Fruit fly (Drosophila melanogaster) whole organism, embryonic: ENCODE results near the gene CG18577.
A peak's percentile ranks its signal among the peaks of the same experiment; 100 is the strongest.

Source experiments
- BEAF-32 ChIP-seq: fragments of 200-800 bp; sonication (Bioruptor generic); optimal IDR thresholded peaks from 3 replicates; lab custom pipeline; 2017; ENCODE audit warnings: missing biosample characterization, missing genetic modification characterization, mild to moderate bottlenecking, moderate library complexity, missing genetic modification reagents
- CG1024 ChIP-seq: fragments of 200-800 bp; sonication (Bioruptor generic); IDR thresholded peaks from 2 replicates; pipeline ENCODE4 v1.3.6; 2022; ENCODE audit warnings: missing biosample characterization, missing genetic modification characterization
- CG11560 ChIP-seq: fragments of 200-800 bp; sonication (Bioruptor generic); IDR thresholded peaks from 3 replicates; pipeline ENCODE4 v1.3.6; 2022; ENCODE audit warnings: missing biosample characterization, missing genetic modification characterization
- CG13775 ChIP-seq: fragments of 200-800 bp; sonication (Bioruptor generic); optimal IDR thresholded peaks from 3 replicates; lab custom pipeline; 2017; ENCODE audit warnings: missing biosample characterization, mild to moderate bottlenecking, missing genetic modification characterization
- CG14710 ChIP-seq: fragments of 200-800 bp; sonication (Bioruptor generic); optimal IDR thresholded peaks from 3 replicates; lab custom pipeline; 2019; ENCODE audit warnings: missing biosample characterization, mild to moderate bottlenecking, missing genetic modification characterization, moderate library complexity
- CG14860 ChIP-seq: fragments of 200-800 bp; sonication (Bioruptor generic); IDR thresholded peaks from 3 replicates; pipeline ENCODE4 v1.3.6; 2022; ENCODE audit warnings: missing biosample characterization, missing genetic modification characterization; ENCODE audit not compliant: partially characterized antibody
- CG1529 ChIP-seq: fragments of 200-800 bp; sonication (Bioruptor generic); optimal IDR thresholded peaks from 3 replicates; lab custom pipeline; 2018; ENCODE audit warnings: missing biosample characterization, missing genetic modification characterization
- CG17359 ChIP-seq: fragments of 200-800 bp; sonication (Bioruptor generic); optimal IDR thresholded peaks from 3 replicates; lab custom pipeline; 2018; ENCODE audit warnings: missing biosample characterization, mild to moderate bottlenecking, missing genetic modification characterization, moderate library complexity
- CG17361 ChIP-seq: fragments of 200-800 bp; sonication (Bioruptor generic); IDR thresholded peaks from 3 replicates; pipeline ENCODE4 v1.3.6; 2022; ENCODE audit warnings: missing biosample characterization, missing genetic modification characterization
- CG18764 ChIP-seq: fragments of 200-800 bp; sonication (Bioruptor generic); optimal IDR thresholded peaks from 3 replicates; lab custom pipeline; 2016; ENCODE audit warnings: missing biosample characterization, missing genetic modification characterization
- CG2116 ChIP-seq: fragments of 200-800 bp; sonication (Bioruptor generic); optimal IDR thresholded peaks from 3 replicates; lab custom pipeline; 2018; ENCODE audit warnings: missing biosample characterization, mild to moderate bottlenecking, missing genetic modification characterization
- CG34224 ChIP-seq: fragments of 200-800 bp; sonication (Bioruptor generic); IDR thresholded peaks from 3 replicates; pipeline ENCODE4 v1.3.6; 2022; ENCODE audit warnings: missing biosample characterization, missing genetic modification characterization; ENCODE audit not compliant: partially characterized antibody
- CG34376 ChIP-seq: fragments of 200-800 bp; sonication (Bioruptor generic); optimal IDR thresholded peaks from 2 replicates; lab custom pipeline; 2018; ENCODE audit warnings: missing biosample characterization, mild to moderate bottlenecking, missing genetic modification characterization
- CG3838 ChIP-seq: fragments of 200-800 bp; sonication (Bioruptor generic); optimal IDR thresholded peaks from 3 replicates; lab custom pipeline; 2016; ENCODE audit warnings: missing biosample characterization, missing genetic modification characterization
- CG4328 ChIP-seq: fragments of 200-800 bp; sonication (Bioruptor generic); optimal IDR thresholded peaks from 3 replicates; lab custom pipeline; 2017; ENCODE audit warnings: missing biosample characterization, missing genetic modification reagents, missing genetic modification characterization
- CG4424 ChIP-seq: fragments of 200-800 bp; sonication (Bioruptor generic); optimal IDR thresholded peaks from 3 replicates; lab custom pipeline; 2016; ENCODE audit warnings: missing biosample characterization, missing genetic modification characterization
- CG4730 ChIP-seq: fragments of 200-800 bp; sonication (Bioruptor generic); IDR thresholded peaks from 2 replicates; pipeline ENCODE4 v1.3.6; 2022; ENCODE audit warnings: missing biosample characterization, missing genetic modification characterization
- CG7963 ChIP-seq: fragments of 200-800 bp; sonication (Bioruptor generic); IDR thresholded peaks from 3 replicates; pipeline ENCODE4 v1.3.6; 2022; ENCODE audit warnings: missing biosample characterization, missing genetic modification characterization; ENCODE audit not compliant: partially characterized antibody
- CG7987 ChIP-seq: fragments of 200-800 bp; sonication (Bioruptor generic); optimal IDR thresholded peaks from 2 replicates; lab custom pipeline; 2018; ENCODE audit warnings: missing biosample characterization, mild to moderate bottlenecking, missing genetic modification characterization, moderate library complexity
- CG8290 ChIP-seq, 3 experiments: fragments of 200-800 bp; sonication (Bioruptor generic); optimal IDR thresholded peaks; 2 replicates each; lab custom pipeline; 2016 to 2019; ENCODE audit warnings: missing biosample characterization in 3 of 3, missing genetic modification characterization in 3 of 3, mild to moderate bottlenecking in 2 of 3, moderate library complexity in 1 of 3
- CG9727 ChIP-seq: fragments of 200-800 bp; sonication (Bioruptor generic); optimal IDR thresholded peaks from 3 replicates; lab custom pipeline; 2017; ENCODE audit warnings: missing biosample characterization, mild to moderate bottlenecking, missing genetic modification characterization
- CG9932 ChIP-seq: fragments of 200-800 bp; sonication (Bioruptor generic); IDR thresholded peaks from 2 replicates; pipeline ENCODE4 v1.3.6; 2022; ENCODE audit warnings: missing biosample characterization, missing genetic modification characterization
- CTCF ChIP-seq: fragments of 200-800 bp; sonication (Bioruptor generic); optimal IDR thresholded peaks from 2 replicates; lab custom pipeline; 2017; ENCODE audit warnings: missing biosample characterization, mild to moderate bottlenecking, missing genetic modification characterization, moderate library complexity
- Camta ChIP-seq: fragments of 200-800 bp; sonication (Bioruptor generic); optimal IDR thresholded peaks from 2 replicates; lab custom pipeline; 2016; ENCODE audit warnings: missing biosample characterization, missing genetic modification characterization
- CkIIα-i1 ChIP-seq: fragments of 200-800 bp; sonication (Bioruptor generic); IDR thresholded peaks from 2 replicates; pipeline ENCODE4 v1.3.6; 2022; ENCODE audit warnings: missing biosample characterization, missing genetic modification characterization
- CrebB ChIP-seq: fragments of 200-800 bp; sonication (Bioruptor generic); optimal IDR thresholded peaks from 3 replicates; lab custom pipeline; 2018; ENCODE audit warnings: missing biosample characterization, mild to moderate bottlenecking, missing genetic modification characterization
- Ets97D ChIP-seq: fragments of 200-800 bp; sonication (Bioruptor generic); optimal IDR thresholded peaks from 3 replicates; lab custom pipeline; 2016; ENCODE audit warnings: missing biosample characterization, missing genetic modification characterization
- Mad ChIP-seq: fragments of 200-800 bp; sonication (Bioruptor generic); optimal IDR thresholded peaks from 2 replicates; lab custom pipeline; 2016; ENCODE audit warnings: missing biosample characterization, missing genetic modification characterization
- Med ChIP-seq: fragments of 200-800 bp; sonication (Bioruptor generic); peaks from one replicate; lab custom pipeline; 2016; ENCODE audit warnings: missing biosample characterization, missing genetic modification characterization, mild to moderate bottlenecking, inconsistent platforms, moderate library complexity
- NK7.1 ChIP-seq: fragments of 200-800 bp; sonication (Bioruptor generic); optimal IDR thresholded peaks from 3 replicates; lab custom pipeline; 2016; ENCODE audit warnings: missing biosample characterization, missing genetic modification characterization
- Nf-YA ChIP-seq: fragments of 200-800 bp; sonication (Bioruptor generic); IDR thresholded peaks from 2 replicates; pipeline ENCODE4 v1.3.6; 2022; ENCODE audit warnings: missing biosample characterization, missing genetic modification characterization
- Tbp ChIP-seq: fragments of >200 bp; optimal IDR thresholded peaks from 2 replicates; lab custom pipeline; 2018; ENCODE audit warnings: missing biosample characterization, missing genetic modification characterization
- ac ChIP-seq: fragments of 200-800 bp; sonication (Bioruptor generic); optimal IDR thresholded peaks from 3 replicates; lab custom pipeline; 2017; ENCODE audit warnings: missing biosample characterization, mild to moderate bottlenecking, missing genetic modification characterization
- ato ChIP-seq: fragments of 200-800 bp; sonication (Bioruptor generic); IDR thresholded peaks from 2 replicates; pipeline ENCODE4 v1.3.6; 2022; ENCODE audit warnings: missing biosample characterization, missing genetic modification characterization; ENCODE audit not compliant: partially characterized antibody
- dmrt99B ChIP-seq: fragments of 200-800 bp; sonication (Bioruptor generic); optimal IDR thresholded peaks from 2 replicates; lab custom pipeline; 2018; ENCODE audit warnings: missing biosample characterization, mild to moderate bottlenecking, missing genetic modification characterization, moderate library complexity
- eve ChIP-seq, 2 experiments: fragments of >200 bp; optimal IDR thresholded peaks; 2 replicates each; lab custom pipeline; 2017; ENCODE audit warnings: missing biosample characterization in 2 of 2, missing genetic modification characterization in 2 of 2
- gcm ChIP-seq: fragments of 200-800 bp; sonication (Bioruptor generic); optimal IDR thresholded peaks from 2 replicates; lab custom pipeline; 2019; ENCODE audit warnings: missing biosample characterization, mild to moderate bottlenecking, missing genetic modification characterization, moderate library complexity
- grau ChIP-seq: fragments of 200-800 bp; optimal IDR thresholded peaks from 3 replicates; lab custom pipeline; 2019; ENCODE audit warnings: missing biosample characterization, mild to moderate bottlenecking, missing genetic modification characterization, moderate library complexity
- gsb ChIP-seq: fragments of 200-800 bp; sonication (Bioruptor generic); IDR thresholded peaks from 2 replicates; pipeline ENCODE4 v1.3.6; 2022; ENCODE audit warnings: missing biosample characterization, missing genetic modification characterization
- her ChIP-seq: fragments of 200-800 bp; sonication (Bioruptor generic); optimal IDR thresholded peaks from 2 replicates; lab custom pipeline; 2016; ENCODE audit warnings: missing biosample characterization, missing genetic modification characterization
- klu ChIP-seq: fragments of 200-800 bp; sonication (Bioruptor generic); IDR thresholded peaks from 2 replicates; pipeline ENCODE4 v1.3.6; 2022; ENCODE audit warnings: missing biosample characterization, missing genetic modification characterization
- nerfin-2 ChIP-seq: fragments of 200-800 bp; sonication (Bioruptor generic); IDR thresholded peaks from 2 replicates; pipeline ENCODE4 v1.3.6; 2022; ENCODE audit warnings: missing biosample characterization, missing genetic modification characterization; ENCODE audit not compliant: partially characterized antibody
- onecut ChIP-seq: fragments of 200-800 bp; sonication (Bioruptor generic); IDR thresholded peaks from 2 replicates; pipeline ENCODE4 v1.3.6; 2022; ENCODE audit warnings: missing biosample characterization, missing genetic modification characterization
- peb ChIP-seq: fragments of 200-800 bp; sonication (Bioruptor generic); IDR thresholded peaks from 2 replicates; pipeline ENCODE4 v1.3.6; 2022; ENCODE audit warnings: missing biosample characterization, missing genetic modification characterization
- shn ChIP-seq: fragments of 200-800 bp; sonication (Bioruptor generic); optimal IDR thresholded peaks from 3 replicates; lab custom pipeline; 2016; ENCODE audit warnings: missing biosample characterization, missing genetic modification characterization
- slou ChIP-seq: fragments of 200-800 bp; sonication (Bioruptor generic); optimal IDR thresholded peaks from 3 replicates; lab custom pipeline; 2016; ENCODE audit warnings: missing biosample characterization, missing genetic modification characterization
- sr ChIP-seq: fragments of 200-800 bp; sonication (Bioruptor generic); IDR thresholded peaks from 3 replicates; pipeline ENCODE4 v1.3.6; 2022; ENCODE audit warnings: missing biosample characterization, missing genetic modification characterization
- ssp ChIP-seq: fragments of 200-800 bp; sonication (Bioruptor generic); IDR thresholded peaks from 2 replicates; pipeline ENCODE4 v1.3.6; 2022; ENCODE audit warnings: missing biosample characterization, missing genetic modification characterization
- unc-4 ChIP-seq: fragments of 200-800 bp; sonication (Bioruptor generic); IDR thresholded peaks from 2 replicates; pipeline ENCODE4 v1.3.6; 2022; ENCODE audit warnings: missing biosample characterization, missing genetic modification characterization; ENCODE audit not compliant: partially characterized antibody

CG18577 gene

dm6 chr3R:11211291-11212061, 15.6 kb downstream of the CG18577 start (continued):
- TF ChIP-seq CG13775 (GFP tag; lab: Kevin White, UChicago) (peak; percentile 53), her (GFP tag; lab: Kevin White, UChicago) (peak; percentile 47), CG3838 (peak; percentile 36), BEAF-32 (GFP tag; lab: Kevin White, UChicago) (peak; percentile 5), CG9932 (peak; percentile 87), CG4328 (no peak), CG7987 (peak; percentile 35), CG8290 (GFP tag; optimal IDR thresholded peaks at IDR 0.05; lab: Kevin White, UChicago) (peak; percentile 62), CG8290 (tag; optimal IDR thresholded peaks at IDR 0.05; lab: Kevin White, UChicago) (peak in 1 of 2 experiments; percentile 81), CTCF (peak; percentile 86), gsb (GFP tag; lab: Robert Waterston, UW) (no peak), Camta (GFP tag; lab: Kevin White, UChicago) (peak; percentile 34), CG4424 (peak; percentile 71), ato (GFP tag; lab: Robert Waterston, UW) (no peak), NK7.1 (GFP tag; lab: Kevin White, UChicago) (peak; percentile 35), peb (GFP tag; lab: Robert Waterston, UW) (peak; percentile 45; the same call in 1 of the 2 replicates), CG2116 (peak; percentile 18), Med (GFP tag; lab: Kevin White, UChicago) (peak; percentile 95), CG1529 (peak; percentile 11), dmrt99B (tag; lab: Kevin White, UChicago) (peak; percentile 74), eve (GFP tag; optimal IDR thresholded peaks at IDR 0.05; lab: Kevin White, UChicago) (no peak), CG11560 (no peak), CG17359 (peak; percentile 73), CG18764 (peak; percentile 44), ac (GFP tag; lab: Kevin White, UChicago) (no peak), shn (peak; percentile 61), CrebB (tag; lab: Kevin White, UChicago) (no peak), gcm (GFP tag; lab: Kevin White, UChicago) (peak; percentile 27), ssp (GFP tag; lab: Robert Waterston, UW) (peak; percentile 57; the same call in 1 of the 2 replicates), grau (tag; lab: Kevin White, UChicago) (peak; percentile 97), CG34224 (GFP tag; lab: Robert Waterston, UW) (no peak), CG4730 (GFP tag; lab: Robert Waterston, UW) (peak; percentile 56; the same call in 1 of the 2 replicates), CkIIα-i1 (GFP tag; lab: Robert Waterston, UW) (no peak), CG14860 (no peak), slou (GFP tag; lab: Kevin White, UChicago) (peak; percentile 57), CG9727 (GFP tag; lab: Kevin White, UChicago) (peak; percentile 61), CG34376 (peak; percentile 76), Mad (GFP tag; lab: Kevin White, UChicago) (peak; percentile 65), CG17361 (GFP tag; lab: Robert Waterston, UW) (peak; percentile 66), onecut (GFP tag; lab: Robert Waterston, UW) (peak; percentile 34; the same call in 1 of the 2 replicates), klu (peak; percentile 60), CG1024 (0 out of 2 replicates have a peak, but pooled peaks have one; percentile 36), Tbp (no peak), CG14710 (peak; percentile 40), unc-4 (GFP tag; lab: Robert Waterston, UW) (no peak), CG7963 (GFP tag; lab: Robert Waterston, UW) (no peak), Nf-YA (GFP tag; lab: Robert Waterston, UW) (peak; percentile 56), nerfin-2 (GFP tag; lab: Robert Waterston, UW) (no peak), Ets97D (GFP tag; lab: Kevin White, UChicago) (peak; percentile 30), sr (peak; percentile 67; the same call in 2 of the 3 replicates)
